Worm (Caenorhabditis elegans) whole organism, L3 larva: ENCODE data around the gene srsx-37.

Source experiments
- ama-1 ChIP-seq: fragments of 150-350 bp; optimal IDR thresholded peaks from 2 replicates; lab custom pipeline; 2018
- nfya-1 ChIP-seq: sonication (generic microtip); optimal IDR thresholded peaks from 2 replicates; lab custom pipeline; 2017; ENCODE audit warnings: missing genetic modification characterization, mild to moderate bottlenecking, missing compliant biosample characterization, antibody characterized with exemption, moderate library complexity; ENCODE audit not compliant: insufficient read depth
- nhr-11 ChIP-seq: fragments of 150-350 bp; optimal IDR thresholded peaks from 2 replicates; lab custom pipeline; 2014; ENCODE audit warnings: missing biosample characterization, missing genetic modification characterization
- unc-39 ChIP-seq: sonication (generic microtip); optimal IDR thresholded peaks from 4 replicates; lab custom pipeline; 2017; ENCODE audit warnings: missing biosample characterization, missing genetic modification characterization
- ztf-11 ChIP-seq: fragments of 150-350 bp; optimal IDR thresholded peaks from 2 replicates; lab custom pipeline; 2014; ENCODE audit warnings: missing biosample characterization, missing genetic modification characterization

DNA sequence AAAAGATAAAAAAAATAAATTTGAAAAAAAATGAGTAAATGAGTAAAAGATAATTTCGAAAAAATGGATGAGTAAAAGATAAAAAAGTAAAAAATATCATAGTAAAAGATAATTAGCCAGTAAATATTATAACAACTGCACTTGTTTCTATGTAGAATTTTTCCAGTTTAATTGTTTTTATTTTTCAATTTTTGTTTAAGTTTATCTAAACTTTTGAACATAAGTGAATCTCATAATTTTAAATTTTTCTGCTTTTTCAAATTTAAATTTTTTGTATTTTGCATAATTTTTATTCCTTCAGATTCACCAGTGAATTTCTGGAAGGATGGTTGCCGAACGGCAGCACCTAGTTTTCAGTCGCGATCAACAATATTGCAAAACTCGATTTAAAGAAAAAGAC is 17.7 kb downstream of the srsx-37 start, which contains the start of gene chil-12:
- no peak for TF ChIP-seq ama-1 (lab: Kevin White, UChicago)
- no peak for TF ChIP-seq ztf-11 (tag; lab: Kevin White, UChicago)
- TF ChIP-seq unc-39, result no peak
- TF ChIP-seq nhr-11 (tag; lab: Kevin White, UChicago), result no peak
- no peak for TF ChIP-seq nfya-1 (tag; lab: Kevin White, UChicago)
